Fruit fly (Drosophila melanogaster): ENCODE results near the gene CG9040.

CG9040 gene

dm6 chr3L:14004963-14005458 lies 17.3 kb downstream of the CG9040 start (continued):
- TF ChIP-seq CG7745 (tag; optimal IDR thresholded peaks at IDR 0.05), result no peak
- peak; percentile 88 for TF ChIP-seq CG12104 (GFP tag; optimal IDR thresholded peaks at IDR 0.05)
- TF ChIP-seq CG6813 (GFP tag; optimal IDR thresholded peaks at IDR 0.05), result peak; percentile 93
- TF ChIP-seq Poxn (GFP tag; IDR thresholded peaks at IDR 0.05), result peak; percentile 64; the same call in 1 of the 2 replicates
- peak; percentile 88 for TF ChIP-seq kni (GFP tag; optimal IDR thresholded peaks at IDR 0.05)
- TF ChIP-seq CG2678 (tag; optimal IDR thresholded peaks at IDR 0.05), result peak; percentile 97
- TF ChIP-seq CG6254 (GFP tag; optimal IDR thresholded peaks at IDR 0.05), result peak; percentile 89
- peak; percentile 97 for TF ChIP-seq CG16863 (GFP tag; optimal IDR thresholded peaks at IDR 0.05)
- TF ChIP-seq CG6765 (GFP tag; optimal IDR thresholded peaks at IDR 0.05), result peak; percentile 88
- TF ChIP-seq CG3407 (GFP tag; optimal IDR thresholded peaks at IDR 0.05), result peak; percentile 93
- peak; percentile 97 for TF ChIP-seq oc (tag; optimal IDR thresholded peaks at IDR 0.05)
- peak; percentile 97 for TF ChIP-seq lilli (GFP tag; optimal IDR thresholded peaks at IDR 0.05)
- TF ChIP-seq CG18619 (GFP tag; optimal IDR thresholded peaks at IDR 0.05), result peak; percentile 94
- TF ChIP-seq fru (optimal IDR thresholded peaks at IDR 0.05), result no peak
- peak; percentile 97 for TF ChIP-seq CHES-1-like (GFP tag; optimal IDR thresholded peaks at IDR 0.05)
- TF ChIP-seq CG17361 (GFP tag; IDR thresholded peaks at IDR 0.05), result peak; percentile 96
- no peak; the same call in 1 of the 2 replicates for TF ChIP-seq dimm (GFP tag; IDR thresholded peaks at IDR 0.05)
- TF ChIP-seq tap (tag; optimal IDR thresholded peaks at IDR 0.05), result peak; percentile 95
- peak; percentile 87 for TF ChIP-seq Bdp1 (GFP tag; optimal IDR thresholded peaks at IDR 0.05)
- TF ChIP-seq CG17829 (tag; optimal IDR thresholded peaks at IDR 0.05), result peak; percentile 87
- peak; percentile 94 for TF ChIP-seq Ssrp (tag; optimal IDR thresholded peaks at IDR 0.05)
- TF ChIP-seq Abd-B (GFP tag; optimal IDR thresholded peaks at IDR 0.05), result peak; percentile 94
- peak; percentile 78 for TF ChIP-seq E2f2 (GFP tag; IDR thresholded peaks at IDR 0.05)
- peak; percentile 86 for TF ChIP-seq Myb (GFP tag; optimal IDR thresholded peaks at IDR 0.05)
- peak; percentile 98 for TF ChIP-seq HLH3B (GFP tag; IDR thresholded peaks at IDR 0.05)
- peak; percentile 98 for TF ChIP-seq CG2199 (GFP tag; IDR thresholded peaks at IDR 0.05)
- TF ChIP-seq CkIIα-i1 (GFP tag; IDR thresholded peaks at IDR 0.05), result peak; percentile 83
- peak; percentile 94 for TF ChIP-seq shn (GFP tag; optimal IDR thresholded peaks at IDR 0.05)
- peak; percentile 83 for TF ChIP-seq gsb (GFP tag; IDR thresholded peaks at IDR 0.05)
- peak; percentile 95 for TF ChIP-seq B-H1 (GFP tag; IDR thresholded peaks at IDR 0.05)
- TF ChIP-seq Tbp (GFP tag; optimal IDR thresholded peaks at IDR 0.05), result no peak
- peak; percentile 85 for TF ChIP-seq MBD-R2 (GFP tag; IDR thresholded peaks at IDR 0.05)
- TF ChIP-seq z (GFP tag; IDR thresholded peaks at IDR 0.05), result no peak
- peak; percentile 87 for TF ChIP-seq disco-r (GFP tag; optimal IDR thresholded peaks at IDR 0.05)
- TF ChIP-seq otp (GFP tag; IDR thresholded peaks at IDR 0.05), result peak; percentile 96
- TF ChIP-seq maf-S (GFP tag; optimal IDR thresholded peaks at IDR 0.05), result peak; percentile 92
- peak; percentile 95 for TF ChIP-seq Dad (GFP tag; optimal IDR thresholded peaks at IDR 0.05)
- peak; percentile 43 for TF ChIP-seq ac (GFP tag; optimal IDR thresholded peaks at IDR 0.05)
- TF ChIP-seq CG6654 (GFP tag; optimal IDR thresholded peaks at IDR 0.05), result peak; percentile 83
- TF ChIP-seq h (optimal IDR thresholded peaks at IDR 0.05), result no peak
- peak; percentile 21 for TF ChIP-seq CG7271 (tag; optimal IDR thresholded peaks at IDR 0.05)
- no peak for TF ChIP-seq hb (GFP tag; IDR thresholded peaks at IDR 0.05; ENCODE audit: partially characterized antibody)
- peak; percentile 81 for TF ChIP-seq trem (tag; optimal IDR thresholded peaks at IDR 0.05)
- peak; percentile 93 for TF ChIP-seq tgo (GFP tag; IDR thresholded peaks at IDR 0.05)
- peak; percentile 92 for TF ChIP-seq da (GFP tag; optimal IDR thresholded peaks at IDR 0.05)
- peak; percentile 93 for TF ChIP-seq CG1233 (GFP tag; optimal IDR thresholded peaks at IDR 0.05)
- TF ChIP-seq en (GFP tag; optimal IDR thresholded peaks at IDR 0.05), result peak; percentile 92
- TF ChIP-seq CG7963 (GFP tag; IDR thresholded peaks at IDR 0.05; ENCODE audit: partially characterized antibody), result no peak
- peak; percentile 81 for TF ChIP-seq Hey (tag; optimal IDR thresholded peaks at IDR 0.05)
- peak; percentile 93 to 96 for TF ChIP-seq Hr51 (GFP tag; optimal IDR thresholded peaks at IDR 0.05)
- peak; percentile 81 for TF ChIP-seq Ets97D (GFP tag; optimal IDR thresholded peaks at IDR 0.05)
- TF ChIP-seq sim (GFP tag; IDR thresholded peaks at IDR 0.05), result peak; percentile 61; the same call in 1 of the 2 replicates
